Fruit fly (Drosophila melanogaster) whole organism, embryonic: Measurements from ENCODE around the gene CG14410.

Source experiments
- CG10209 ChIP-seq: fragments of 200-800 bp; sonication (Bioruptor generic); optimal IDR thresholded peaks from 3 replicates; lab custom pipeline; 2017; ENCODE audit warnings: missing biosample characterization, mild to moderate bottlenecking, missing genetic modification characterization, missing genetic modification reagents
- CG10979 ChIP-seq: fragments of 200-800 bp; sonication (Bioruptor generic); optimal IDR thresholded peaks from 2 replicates; lab custom pipeline; 2018; ENCODE audit warnings: missing biosample characterization, mild to moderate bottlenecking, missing genetic modification characterization, moderate library complexity
- CG11456 ChIP-seq: fragments of 200-800 bp; sonication (Bioruptor generic); IDR thresholded peaks from 3 replicates; pipeline ENCODE4 v1.3.6; 2022; ENCODE audit warnings: missing biosample characterization, missing genetic modification characterization
- CG11696 ChIP-seq: fragments of 200-800 bp; sonication (Bioruptor generic); IDR thresholded peaks from 2 replicates; pipeline ENCODE4 v1.3.6; 2022; ENCODE audit warnings: missing biosample characterization, missing genetic modification characterization
- CG13287 ChIP-seq: fragments of 200-800 bp; sonication (Bioruptor generic); IDR thresholded peaks from 2 replicates; pipeline ENCODE4 v1.3.6; 2022; ENCODE audit warnings: missing biosample characterization, missing genetic modification characterization; ENCODE audit not compliant: partially characterized antibody
- CG13624 ChIP-seq: fragments of 200-800 bp; sonication (Bioruptor generic); optimal IDR thresholded peaks from 2 replicates; lab custom pipeline; 2016; ENCODE audit warnings: missing biosample characterization, missing genetic modification characterization
- CG16815 ChIP-seq: fragments of 200-800 bp; sonication (Bioruptor generic); optimal IDR thresholded peaks from 3 replicates; lab custom pipeline; 2017; ENCODE audit warnings: missing biosample characterization, mild to moderate bottlenecking, missing genetic modification characterization
- CG17385 ChIP-seq: fragments of 200-800 bp; sonication (Bioruptor generic); optimal IDR thresholded peaks from 3 replicates; lab custom pipeline; 2018; ENCODE audit warnings: missing biosample characterization, mild to moderate bottlenecking, missing genetic modification characterization
- CG18599 ChIP-seq: fragments of 200-800 bp; sonication (Bioruptor generic); optimal IDR thresholded peaks from 3 replicates; lab custom pipeline; 2017; ENCODE audit warnings: missing biosample characterization, missing genetic modification characterization, mild to moderate bottlenecking, moderate library complexity, missing genetic modification reagents
- CG2129 ChIP-seq: fragments of 200-800 bp; sonication (Bioruptor generic); IDR thresholded peaks from 2 replicates; pipeline ENCODE4 v1.3.6; 2022; ENCODE audit warnings: missing biosample characterization, missing genetic modification characterization; ENCODE audit not compliant: partially characterized antibody
- CG3995 ChIP-seq: fragments of 200-800 bp; sonication (Bioruptor generic); optimal IDR thresholded peaks from 3 replicates; lab custom pipeline; 2016; ENCODE audit warnings: missing biosample characterization, missing genetic modification characterization
- CG4328 ChIP-seq: fragments of 200-800 bp; sonication (Bioruptor generic); optimal IDR thresholded peaks from 3 replicates; lab custom pipeline; 2017; ENCODE audit warnings: missing biosample characterization, missing genetic modification reagents, missing genetic modification characterization
- CG4360 ChIP-seq: fragments of 200-800 bp; sonication (Bioruptor generic); IDR thresholded peaks from 2 replicates; pipeline ENCODE4 v1.3.6; 2022; ENCODE audit warnings: missing biosample characterization, missing genetic modification characterization
- CG6654 ChIP-seq: fragments of 200-800 bp; sonication (Bioruptor generic); optimal IDR thresholded peaks from 2 replicates; lab custom pipeline; 2017; ENCODE audit warnings: missing biosample characterization, mild to moderate bottlenecking, missing genetic modification characterization
- CG6791 ChIP-seq: fragments of 200-800 bp; sonication (Bioruptor generic); IDR thresholded peaks from 3 replicates; pipeline ENCODE4 v1.3.6; 2022; ENCODE audit warnings: missing biosample characterization, missing genetic modification characterization; ENCODE audit not compliant: partially characterized antibody
- CG6854 ChIP-seq: fragments of 200-800 bp; sonication (Bioruptor generic); optimal IDR thresholded peaks from 3 replicates; lab custom pipeline; 2017; ENCODE audit warnings: missing biosample characterization, mild to moderate bottlenecking, missing genetic modification characterization
- CG8089 ChIP-seq: fragments of 200-800 bp; sonication (Bioruptor generic); optimal IDR thresholded peaks from 3 replicates; lab custom pipeline; 2016; ENCODE audit warnings: missing biosample characterization, missing genetic modification characterization
- CTCF ChIP-seq: fragments of 200-800 bp; sonication (Bioruptor generic); optimal IDR thresholded peaks from 2 replicates; lab custom pipeline; 2017; ENCODE audit warnings: missing biosample characterization, mild to moderate bottlenecking, missing genetic modification characterization, moderate library complexity
- Dek ChIP-seq: fragments of 200-800 bp; sonication (Bioruptor generic); optimal IDR thresholded peaks from 3 replicates; lab custom pipeline; 2019; ENCODE audit warnings: missing biosample characterization, mild to moderate bottlenecking, missing genetic modification characterization, moderate library complexity
- Fer1 ChIP-seq: fragments of 200-800 bp; sonication (Bioruptor generic); optimal IDR thresholded peaks from 2 replicates; lab custom pipeline; 2017; ENCODE audit warnings: missing biosample characterization, mild to moderate bottlenecking, missing genetic modification characterization
- Hr3 ChIP-seq: fragments of 200-800 bp; sonication (Bioruptor generic); optimal IDR thresholded peaks from 3 replicates; lab custom pipeline; 2016; ENCODE audit warnings: missing biosample characterization, missing genetic modification characterization
- Jarid2 ChIP-seq: fragments of 200-800 bp; sonication (Bioruptor generic); optimal IDR thresholded peaks from 3 replicates; lab custom pipeline; 2017; ENCODE audit warnings: mild to moderate bottlenecking, missing biosample characterization, missing genetic modification reagents, missing genetic modification characterization
- MTF-1 ChIP-seq: fragments of 200-800 bp; sonication (Bioruptor generic); optimal IDR thresholded peaks from 2 replicates; lab custom pipeline; 2018; ENCODE audit warnings: missing biosample characterization, mild to moderate bottlenecking, missing genetic modification characterization, borderline replicate concordance
- NC2β ChIP-seq: fragments of 200-800 bp; sonication (Bioruptor generic); optimal IDR thresholded peaks from 2 replicates; lab custom pipeline; 2016; ENCODE audit warnings: missing biosample characterization, missing genetic modification characterization
- Opbp ChIP-seq: fragments of 200-800 bp; sonication (Bioruptor generic); IDR thresholded peaks from 3 replicates; pipeline ENCODE4 v1.3.6; 2022; ENCODE audit warnings: missing biosample characterization, missing genetic modification characterization; ENCODE audit not compliant: partially characterized antibody
- Stat92E ChIP-seq, 3 experiments: fragments of >200 bp in 2 of 3; fragments of 200-800 bp in 1 of 3; sonication (Bioruptor generic) in 1 of 3; optimal IDR thresholded peaks; 2 replicates each; lab custom pipeline; 2017 to 2019; ENCODE audit warnings: missing biosample characterization in 3 of 3, missing genetic modification characterization in 3 of 3, mild to moderate bottlenecking in 1 of 3, moderate library complexity in 1 of 3
- Vsx1 ChIP-seq: fragments of 200-800 bp; sonication (Bioruptor generic); optimal IDR thresholded peaks from 2 replicates; lab custom pipeline; 2017; ENCODE audit warnings: missing biosample characterization, mild to moderate bottlenecking, missing genetic modification characterization, missing genetic modification reagents
- al ChIP-seq: fragments of 200-800 bp; sonication (Bioruptor generic); IDR thresholded peaks from 2 replicates; pipeline ENCODE4 v1.3.6; 2022; ENCODE audit warnings: missing biosample characterization, missing genetic modification characterization
- bsh ChIP-seq, 2 experiments: fragments of 200-800 bp; sonication (Bioruptor generic); optimal IDR thresholded peaks; 2 replicates each; lab custom pipeline; 2017 to 2018; ENCODE audit warnings: mild to moderate bottlenecking in 2 of 2, missing biosample characterization in 2 of 2, missing genetic modification characterization in 2 of 2, moderate library complexity in 1 of 2
- chm ChIP-seq: fragments of 200-800 bp; sonication (Bioruptor generic); IDR thresholded peaks from 2 replicates; pipeline ENCODE4 v1.3.6; 2022; ENCODE audit warnings: missing biosample characterization, missing genetic modification characterization
- crol ChIP-seq: fragments of 200-800 bp; sonication (Bioruptor generic); IDR thresholded peaks from 2 replicates; pipeline ENCODE4 v1.3.6; 2022; ENCODE audit warnings: missing biosample characterization, missing genetic modification characterization
- crp ChIP-seq, 2 experiments: fragments of 200-800 bp; sonication (Bioruptor generic); optimal IDR thresholded peaks; 2 replicates in 1 of 2; 3 replicates in 1 of 2; lab custom pipeline; 2017; ENCODE audit warnings: missing biosample characterization in 2 of 2, missing genetic modification characterization in 2 of 2, mild to moderate bottlenecking in 1 of 2, moderate library complexity in 1 of 2
- hb ChIP-seq: fragments of 200-800 bp; sonication (Bioruptor generic); IDR thresholded peaks from 3 replicates; pipeline ENCODE4 v1.3.6; 2022; ENCODE audit warnings: missing biosample characterization, missing genetic modification characterization; ENCODE audit not compliant: partially characterized antibody
- ind ChIP-seq: fragments of 200-800 bp; sonication (Bioruptor generic); optimal IDR thresholded peaks from 3 replicates; lab custom pipeline; 2016; ENCODE audit warnings: missing biosample characterization, missing genetic modification characterization
- lab ChIP-seq: fragments of 200-800 bp; sonication (Bioruptor generic); optimal IDR thresholded peaks from 3 replicates; lab custom pipeline; 2017; ENCODE audit warnings: missing biosample characterization, missing genetic modification characterization, mild to moderate bottlenecking, moderate library complexity, missing genetic modification reagents
- maf-S ChIP-seq: fragments of 200-800 bp; sonication (Bioruptor generic); optimal IDR thresholded peaks from 2 replicates; lab custom pipeline; 2016; ENCODE audit warnings: missing biosample characterization, missing genetic modification characterization
- mam ChIP-seq: fragments of 200-800 bp; sonication (Bioruptor generic); optimal IDR thresholded peaks from 3 replicates; lab custom pipeline; 2016; ENCODE audit warnings: missing biosample characterization, missing genetic modification characterization
- onecut ChIP-seq: fragments of 200-800 bp; sonication (Bioruptor generic); IDR thresholded peaks from 2 replicates; pipeline ENCODE4 v1.3.6; 2022; ENCODE audit warnings: missing biosample characterization, missing genetic modification characterization
- phol ChIP-seq: fragments of 200-800 bp; sonication (Bioruptor generic); optimal IDR thresholded peaks from 3 replicates; lab custom pipeline; 2018; ENCODE audit warnings: missing biosample characterization, mild to moderate bottlenecking, missing genetic modification characterization, moderate library complexity
- rib ChIP-seq: fragments of 200-800 bp; sonication (Bioruptor generic); IDR thresholded peaks from 2 replicates; pipeline ENCODE4 v1.3.6; 2022; ENCODE audit warnings: missing biosample characterization, missing genetic modification characterization
- sens-2 ChIP-seq: fragments of 200-800 bp; sonication (Bioruptor generic); IDR thresholded peaks from 2 replicates; pipeline ENCODE4 v1.3.6; 2022; ENCODE audit warnings: missing biosample characterization, missing genetic modification characterization
- slbo ChIP-seq: fragments of 200-800 bp; sonication (Bioruptor generic); IDR thresholded peaks from 2 replicates; pipeline ENCODE4 v1.3.6; 2022; ENCODE audit warnings: missing biosample characterization, missing genetic modification characterization
- slou ChIP-seq: fragments of 200-800 bp; sonication (Bioruptor generic); optimal IDR thresholded peaks from 3 replicates; lab custom pipeline; 2016; ENCODE audit warnings: missing biosample characterization, missing genetic modification characterization
- sob ChIP-seq: fragments of 200-800 bp; sonication (Bioruptor generic); IDR thresholded peaks from 2 replicates; pipeline ENCODE4 v1.3.6; 2022; ENCODE audit warnings: missing biosample characterization, missing genetic modification characterization
- ssp ChIP-seq: fragments of 200-800 bp; sonication (Bioruptor generic); IDR thresholded peaks from 2 replicates; pipeline ENCODE4 v1.3.6; 2022; ENCODE audit warnings: missing biosample characterization, missing genetic modification characterization
- tna ChIP-seq: fragments of 200-800 bp; sonication (Bioruptor generic); IDR thresholded peaks from 2 replicates; pipeline ENCODE4 v1.3.6; 2022; ENCODE audit warnings: missing biosample characterization, missing genetic modification characterization; ENCODE audit not compliant: partially characterized antibody
- vnd ChIP-seq: fragments of 200-800 bp; sonication (Bioruptor generic); IDR thresholded peaks from 3 replicates; pipeline ENCODE4 v1.3.6; 2022; ENCODE audit warnings: missing biosample characterization, missing genetic modification characterization; ENCODE audit not compliant: partially characterized antibody

Gene CG14410

dm6 chrX:14825470-14825787 lies 11.1 kb upstream of the CG14410 start:
- TF ChIP-seq Opbp (GFP tag; lab: Robert Waterston, UW), result 0 out of 3 replicates have a peak, but pooled peaks have one; percentile 22
- 0 out of 2 replicates have a peak, but pooled peaks have one; percentile 72 for TF ChIP-seq crol (GFP tag; lab: Robert Waterston, UW)
- TF ChIP-seq ind (GFP tag; lab: Kevin White, UChicago), result no peak
- TF ChIP-seq Jarid2 (GFP tag; lab: Kevin White, UChicago), result no peak
- no peak for TF ChIP-seq Vsx1
- TF ChIP-seq slbo (GFP tag; lab: Robert Waterston, UW), result no peak
- TF ChIP-seq CG17385, result peak; percentile 62
- TF ChIP-seq crp (GFP tag; optimal IDR thresholded peaks at IDR 0.05; lab: Kevin White, UChicago), result no peak
- no peak for TF ChIP-seq NC2β
- TF ChIP-seq CG4360 (GFP tag; lab: Robert Waterston, UW), result peak; percentile 96

DNA sequence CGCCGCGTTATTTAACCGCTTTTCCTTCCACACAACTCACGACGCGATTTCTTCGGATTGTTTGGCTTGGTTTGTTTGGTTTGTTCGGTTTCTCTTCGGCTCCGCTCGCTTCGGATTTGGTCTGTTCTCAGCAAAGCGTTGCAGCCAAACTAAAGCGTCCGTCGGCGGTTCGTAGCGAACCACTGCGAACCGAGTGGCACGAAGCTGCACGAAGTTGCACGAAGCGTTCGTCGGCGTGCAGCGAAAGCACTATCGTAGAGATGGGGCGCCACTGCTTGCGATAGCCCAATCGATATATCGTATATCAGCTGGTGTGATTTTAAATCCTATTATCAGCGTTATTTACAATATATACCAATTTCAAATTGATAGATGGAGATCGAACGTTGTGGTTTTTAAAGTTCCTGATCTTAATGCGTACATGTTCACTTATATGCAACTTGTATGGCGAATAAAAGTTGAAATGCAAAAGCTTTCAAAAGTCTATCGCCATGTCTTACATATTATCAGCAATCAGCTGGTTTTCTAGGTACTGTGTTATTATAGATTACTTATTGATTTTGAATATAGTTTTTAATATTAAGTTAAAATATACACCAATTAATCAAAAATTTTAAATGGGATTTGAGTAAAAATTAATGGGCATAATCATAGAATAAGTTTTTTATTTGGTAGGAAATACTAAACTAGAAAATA lies 10.5 kb upstream of the CG14410 start, which contains the start of gene rut:
TSS of gene rut (minus strand) at position 152 of the 696 bp plus-strand sequence.
- TF ChIP-seq CG8089 (GFP tag; lab: Kevin White, UChicago), result no peak
- TF ChIP-seq Fer1 (GFP tag; lab: Kevin White, UChicago), result peak; percentile 17
- no peak for TF ChIP-seq slou
- no peak for TF ChIP-seq CG10979
- peak; percentile 9 for TF ChIP-seq MTF-1 (GFP tag; lab: Kevin White, UChicago)
- TF ChIP-seq vnd (GFP tag; lab: Robert Waterston, UW), result peak; percentile 95
- TF ChIP-seq rib (GFP tag; lab: Robert Waterston, UW), result no peak
- TF ChIP-seq CG6854 (GFP tag; lab: Kevin White, UChicago), result no peak
- no peak for TF ChIP-seq sens-2 (GFP tag; lab: Robert Waterston, UW)
- peak; percentile 1 for TF ChIP-seq phol
- TF ChIP-seq sob, result peak; percentile 46; the same call in 1 of the 2 replicates
- peak in 1 of 2 experiments; percentile 27 for TF ChIP-seq bsh (GFP tag; optimal IDR thresholded peaks at IDR 0.05; lab: Kevin White, UChicago)
- no peak for TF ChIP-seq CG11696 (GFP tag; lab: Robert Waterston, UW)
- peak; percentile 39 for TF ChIP-seq lab (GFP tag; lab: Kevin White, UChicago)
- TF ChIP-seq Dek (tag; lab: Kevin White, UChicago), result no peak
- peak; percentile 60 for TF ChIP-seq CG13624
- peak; percentile 22; the same call in 1 of the 2 replicates for TF ChIP-seq onecut (GFP tag; lab: Robert Waterston, UW)
- peak; percentile 22 for TF ChIP-seq CG18599 (GFP tag; lab: Kevin White, UChicago)
- TF ChIP-seq CG6654, result no peak
- TF ChIP-seq CG10209, result no peak
- no peak for TF ChIP-seq CG4328 (GFP tag; lab: Kevin White, UChicago)
- TF ChIP-seq CTCF (GFP tag; lab: Kevin White, UChicago), result peak; percentile 17
- TF ChIP-seq Hr3 (GFP tag; lab: Kevin White, UChicago), result no peak
- TF ChIP-seq CG16815 (GFP tag; lab: Kevin White, UChicago), result no peak
- no peak; the same call in 2 of the 3 replicates for TF ChIP-seq CG11456
- TF ChIP-seq chm (GFP tag; lab: Robert Waterston, UW), result 0 out of 2 replicates have a peak, but pooled peaks have one; percentile 63
- TF ChIP-seq hb (GFP tag; lab: Robert Waterston, UW), result peak; percentile 95
- TF ChIP-seq Stat92E (GFP tag; optimal IDR thresholded peaks at IDR 0.05; lab: Kevin White, UChicago), result no peak
- peak; percentile 95 for TF ChIP-seq Opbp (GFP tag; lab: Robert Waterston, UW)
- TF ChIP-seq maf-S (GFP tag; lab: Kevin White, UChicago), result no peak
- peak; percentile 93 for TF ChIP-seq CG13287
- TF ChIP-seq mam, result peak; percentile 27
- TF ChIP-seq ssp (GFP tag; lab: Robert Waterston, UW), result 0 out of 2 replicates have a peak, but pooled peaks have one; percentile 21
- TF ChIP-seq al, result 0 out of 2 replicates have a peak, but pooled peaks have one; percentile 9
- TF ChIP-seq CG6791 (GFP tag; lab: Robert Waterston, UW), result peak; percentile 96
- peak; percentile 93 for TF ChIP-seq tna (GFP tag; lab: Robert Waterston, UW)
- peak; percentile 65 for TF ChIP-seq CG2129 (GFP tag; lab: Robert Waterston, UW)
- peak; percentile 84 for TF ChIP-seq CG3995 (GFP tag; lab: Kevin White, UChicago)
